Worm (Caenorhabditis elegans): Measurements from ENCODE around the gene nspc-1.

The nspc-1 gene

DNA sequence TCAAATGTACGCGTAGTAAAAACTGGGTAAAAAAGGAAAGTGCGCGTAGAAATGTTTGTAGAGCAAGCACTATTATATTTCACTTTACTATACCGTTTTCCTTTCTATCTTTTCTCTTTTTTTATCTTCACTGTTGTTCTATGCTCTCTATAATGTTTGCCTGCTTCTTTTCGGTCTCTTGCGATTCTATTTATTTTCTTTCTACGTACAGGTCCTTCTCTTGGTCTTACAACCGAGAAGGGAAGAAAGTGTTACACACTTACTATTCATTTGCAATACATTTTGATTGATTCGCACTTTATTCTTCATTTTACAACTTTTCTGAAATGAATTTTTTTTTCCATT is 29.5 kb upstream of the nspc-1 start:
- peak; percentile 23 for TF ChIP-seq elt-2 (tag; optimal IDR thresholded peaks at IDR 0.05)
- no peak for TF ChIP-seq ceh-9 (tag; optimal IDR thresholded peaks at IDR 0.05)
- no peak for TF ChIP-seq nfya-1 (tag; optimal IDR thresholded peaks at IDR 0.05; ENCODE audit: insufficient read depth)
- TF ChIP-seq nhr-76 (tag; optimal IDR thresholded peaks at IDR 0.05): no peak
- TF ChIP-seq mdl-1 (tag; optimal IDR thresholded peaks at IDR 0.05): no peak
- TF ChIP-seq nhr-67 (tag; optimal IDR thresholded peaks at IDR 0.05): no peak
- no peak for TF ChIP-seq fos-1 (tag; optimal IDR thresholded peaks at IDR 0.05)
- peak; percentile 89 for TF ChIP-seq pha-4 (tag; optimal IDR thresholded peaks at IDR 0.05)

DNA sequence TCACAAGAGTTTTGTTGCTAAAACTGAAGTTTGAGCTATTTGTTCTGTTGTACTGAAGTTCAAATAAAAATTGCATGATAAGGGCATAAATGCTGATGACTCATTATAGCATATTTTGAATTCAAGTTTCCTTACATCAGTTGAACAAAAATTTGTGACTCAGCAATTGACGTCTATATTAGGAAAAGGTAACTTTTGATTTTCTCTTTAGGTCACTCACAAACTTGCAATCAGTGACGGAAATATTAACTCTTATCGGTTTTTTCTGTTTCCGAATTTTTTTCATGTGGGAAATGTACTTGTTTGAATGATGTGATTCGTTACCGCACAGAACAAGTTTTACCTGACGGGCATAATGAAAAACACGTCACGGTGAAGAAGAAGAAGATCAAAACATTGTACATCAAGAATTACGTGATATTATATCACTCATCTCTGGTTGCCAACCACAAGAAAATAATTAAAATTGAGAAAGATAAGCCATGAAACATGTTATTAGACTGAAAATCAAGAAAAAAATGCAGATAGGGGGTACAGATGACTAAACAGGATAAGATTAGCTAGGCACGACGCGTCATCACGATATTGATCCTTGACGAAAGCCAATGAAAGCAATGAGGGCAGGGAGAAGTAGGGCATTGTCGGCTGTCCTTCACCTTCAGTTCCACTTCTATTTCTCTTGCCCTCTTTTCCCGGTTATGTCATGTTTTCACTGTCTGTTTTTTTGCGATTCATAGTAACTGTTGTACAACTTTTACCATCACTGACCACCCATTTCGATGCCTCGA is 29.0 kb upstream of the nspc-1 start:
- TF ChIP-seq jun-1 (tag; optimal IDR thresholded peaks at IDR 0.05): peak; percentile 49
- no peak for TF ChIP-seq fos-1 (tag; optimal IDR thresholded peaks at IDR 0.05)
- TF ChIP-seq snpc-4 (tag; optimal IDR thresholded peaks at IDR 0.05): no peak
- TF ChIP-seq elt-2 (tag; optimal IDR thresholded peaks at IDR 0.05): peak; percentile 49
- peak; percentile 60 for TF ChIP-seq pqm-1 (tag; optimal IDR thresholded peaks at IDR 0.05)
- peak in 1 of 3 experiments; percentile 66 for TF ChIP-seq elt-3 (tag; optimal IDR thresholded peaks at IDR 0.05)
- no peak for TF ChIP-seq nhr-25 (tag; optimal IDR thresholded peaks at IDR 0.05)
- no peak for TF ChIP-seq unc-39 (tag; optimal IDR thresholded peaks at IDR 0.05)
- peak; percentile 4 for TF ChIP-seq nhr-43 (tag; optimal IDR thresholded peaks at IDR 0.05; ENCODE audit: poor library complexity, severe bottlenecking)
- peak; percentile 62 for TF ChIP-seq elt-1 (tag; optimal IDR thresholded peaks at IDR 0.05)
- no peak for TF ChIP-seq daf-12 (tag; optimal IDR thresholded peaks at IDR 0.05)

DNA sequence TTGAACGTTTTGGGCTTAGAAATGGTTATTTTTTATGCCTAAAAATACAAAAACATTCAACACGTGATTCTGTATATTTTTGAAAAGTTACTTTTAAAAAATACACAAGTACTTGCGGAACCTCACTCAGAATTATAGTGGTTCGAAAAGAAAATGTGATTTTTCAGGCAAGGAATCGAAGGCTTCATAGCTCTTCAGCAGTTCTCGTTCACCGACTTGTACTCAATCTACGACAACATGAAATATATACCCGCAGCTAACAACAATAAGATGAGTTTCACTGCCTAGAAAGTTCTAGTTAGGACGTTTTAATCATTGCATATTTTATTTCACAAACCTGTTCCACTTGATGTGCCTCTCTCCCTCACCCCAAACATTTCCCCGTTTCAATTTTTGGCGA is 27.7 kb upstream of the nspc-1 start:
- TF ChIP-seq tbx-2 (tag; optimal IDR thresholded peaks at IDR 0.05) (no peak), fkh-10 (GFP tag; optimal IDR thresholded peaks at IDR 0.05) (no peak), jun-1 (tag; optimal IDR thresholded peaks at IDR 0.05) (no peak), unc-39 (tag; optimal IDR thresholded peaks at IDR 0.05) (no peak), daf-12 (tag; optimal IDR thresholded peaks at IDR 0.05) (no peak), nhr-25 (tag; optimal IDR thresholded peaks at IDR 0.05) (no peak), ama-1 (optimal IDR thresholded peaks at IDR 0.05) (no peak), aly-2 (tag; optimal IDR thresholded peaks at IDR 0.05) (no peak), ztf-4 (tag; optimal IDR thresholded peaks at IDR 0.05) (no peak), unc-62 (GFP tag; optimal IDR thresholded peaks at IDR 0.05) (no peak), mml-1 (tag; optimal IDR thresholded peaks at IDR 0.05) (no peak), ztf-11 (tag; optimal IDR thresholded peaks at IDR 0.05) (no peak), hmg-11 (tag; optimal IDR thresholded peaks at IDR 0.05) (no peak), sea-2 (GFP tag; optimal IDR thresholded peaks at IDR 0.05) (no peak), egl-27 (tag; optimal IDR thresholded peaks at IDR 0.05) (no peak), lin-39 (tag; optimal IDR thresholded peaks at IDR 0.05) (no peak)

DNA sequence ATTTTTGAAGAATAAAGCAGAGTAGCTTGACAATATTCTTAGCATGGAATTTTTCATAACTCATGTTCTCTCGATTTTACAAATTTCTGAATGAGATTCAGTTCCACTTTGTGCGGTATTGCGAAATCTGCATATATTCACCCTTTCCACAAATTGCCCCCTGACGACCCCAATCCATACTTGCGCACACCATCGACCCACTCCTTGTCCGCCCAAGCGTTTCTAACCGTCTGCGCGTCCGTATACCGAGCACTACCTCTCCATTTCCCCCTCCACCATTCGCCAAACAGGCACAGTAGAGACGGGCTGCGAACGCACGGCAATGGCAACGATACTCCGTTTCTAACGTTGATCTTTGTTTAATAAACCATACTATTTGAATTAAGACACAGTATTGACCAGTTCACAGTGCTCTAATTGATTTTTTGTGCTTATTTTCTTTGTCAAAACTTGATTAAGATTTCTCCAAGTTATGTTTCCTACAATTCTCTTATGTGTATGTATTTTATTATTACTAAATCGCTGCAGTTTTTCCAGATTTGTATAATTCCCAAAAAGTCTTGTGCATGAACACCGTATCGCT is 21.8 kb upstream of the nspc-1 start, which contains the start of gene utx-1:
Gene utx-1 (plus strand): TSS at position 533 of the 583 bp plus-strand sequence.
- TF ChIP-seq pha-4 (tag; optimal IDR thresholded peaks at IDR 0.05) (peak; percentile 1), nhr-23 (tag; optimal IDR thresholded peaks at IDR 0.05) (no peak), sea-2 (GFP tag; optimal IDR thresholded peaks at IDR 0.05) (peak; percentile 12), mdl-1 (tag; optimal IDR thresholded peaks at IDR 0.05) (no peak), nhr-237 (tag; optimal IDR thresholded peaks at IDR 0.05) (no peak), nhr-67 (tag; optimal IDR thresholded peaks at IDR 0.05) (no peak), ztf-11 (tag; optimal IDR thresholded peaks at IDR 0.05) (no peak), nfya-1 (tag; optimal IDR thresholded peaks at IDR 0.05; ENCODE audit: insufficient read depth) (peak; percentile 64), nhr-77 (tag; optimal IDR thresholded peaks at IDR 0.05) (no peak), nhr-25 (tag; optimal IDR thresholded peaks at IDR 0.05) (peak; percentile 26), lin-39 (tag; optimal IDR thresholded peaks at IDR 0.05) (peak; percentile 68)

DNA sequence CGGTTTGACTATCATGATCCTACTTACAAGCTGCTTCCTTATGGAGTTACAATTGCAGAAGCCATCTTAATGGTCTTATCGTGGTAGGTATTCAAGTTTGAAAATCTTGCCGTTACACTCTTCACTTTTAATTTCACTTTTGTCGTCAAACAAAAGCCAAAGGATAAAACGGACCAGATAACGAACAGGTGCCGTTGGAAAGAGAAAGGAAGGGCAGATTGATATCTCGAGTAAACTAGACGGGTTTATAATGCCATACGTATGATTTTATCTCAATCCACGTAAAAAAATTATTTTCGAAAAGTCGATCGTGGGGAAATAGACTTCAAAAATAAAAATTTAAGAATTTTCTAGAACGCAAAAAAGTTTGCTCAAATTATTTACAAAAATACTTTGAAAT is 19.1 kb upstream of the nspc-1 start:
- TF ChIP-seq tbx-2 (tag; optimal IDR thresholded peaks at IDR 0.05): no peak
- peak; percentile 83 for TF ChIP-seq elt-1 (tag; optimal IDR thresholded peaks at IDR 0.05)
- peak; percentile 52 for TF ChIP-seq nhr-25 (tag; optimal IDR thresholded peaks at IDR 0.05)
- no peak for TF ChIP-seq ceh-28 (tag; optimal IDR thresholded peaks at IDR 0.05)

Data from whole organism, L3 larva.